Worm (Caenorhabditis elegans) whole organism, L3 larva: ENCODE measurements around the gene T13C2.7.

Experiments used
- R02D3.7 ChIP-seq: fragments of 150-350 bp; optimal IDR thresholded peaks from 2 replicates; lab custom pipeline; 2014; ENCODE audit warnings: missing biosample characterization, missing genetic modification characterization
- aly-2 ChIP-seq: fragments of 150-350 bp; optimal IDR thresholded peaks from 2 replicates; lab custom pipeline; 2014; ENCODE audit warnings: missing biosample characterization, missing genetic modification characterization
- ama-1 ChIP-seq: fragments of 150-350 bp; optimal IDR thresholded peaks from 2 replicates; lab custom pipeline; 2018
- ceh-28 ChIP-seq: fragments of 150-350 bp; optimal IDR thresholded peaks from 2 replicates; lab custom pipeline; 2014; ENCODE audit warnings: missing biosample characterization, missing genetic modification reagents, missing genetic modification characterization
- ceh-82 ChIP-seq: fragments of 150-350 bp; optimal IDR thresholded peaks from 2 replicates; lab custom pipeline; 2014; ENCODE audit warnings: missing biosample characterization, missing genetic modification characterization
- ceh-9 ChIP-seq: sonication (generic microtip); optimal IDR thresholded peaks from 2 replicates; lab custom pipeline; 2018; ENCODE audit warnings: missing biosample characterization, missing genetic modification characterization
- daf-12 ChIP-seq: fragments of 150-350 bp; optimal IDR thresholded peaks from 2 replicates; lab custom pipeline; 2014; ENCODE audit warnings: missing biosample characterization, missing genetic modification reagents, missing genetic modification characterization
- egl-27 ChIP-seq: sonication (generic microtip); optimal IDR thresholded peaks from 4 replicates; lab custom pipeline; 2017; ENCODE audit warnings: missing biosample characterization, missing genetic modification reagents, missing genetic modification characterization
- egl-5 ChIP-seq: fragments of 150-350 bp; optimal IDR thresholded peaks from 2 replicates; lab custom pipeline; 2017; ENCODE audit warnings: missing biosample characterization, missing genetic modification reagents, missing genetic modification characterization, inconsistent platforms
- elt-1 ChIP-seq: fragments of 150-350 bp; optimal IDR thresholded peaks from 2 replicates; lab custom pipeline; 2014; ENCODE audit warnings: missing biosample characterization, missing genetic modification characterization
- elt-2 ChIP-seq: sonication (generic microtip); optimal IDR thresholded peaks from 2 replicates; lab custom pipeline; 2016; ENCODE audit warnings: missing genetic modification reagents, mild to moderate bottlenecking, missing genetic modification characterization, missing compliant biosample characterization
- eor-1 ChIP-seq, 2 experiments: fragments of 150-350 bp; optimal IDR thresholded peaks; 2 replicates each; lab custom pipeline; 2014 to 2018; ENCODE audit warnings: missing biosample characterization in 2 of 2, missing genetic modification characterization in 2 of 2
- fkh-10 ChIP-seq: sonication (generic microtip); optimal IDR thresholded peaks from 2 replicates; lab custom pipeline; 2017; ENCODE audit warnings: missing biosample characterization, missing genetic modification reagents, missing genetic modification characterization
- fkh-2 ChIP-seq: fragments of 150-350 bp; optimal IDR thresholded peaks from 2 replicates; lab custom pipeline; 2014; ENCODE audit warnings: missing biosample characterization, missing genetic modification reagents, missing genetic modification characterization
- fos-1 ChIP-seq: fragments of 150-350 bp; optimal IDR thresholded peaks from 2 replicates; lab custom pipeline; 2014; ENCODE audit warnings: missing biosample characterization, missing genetic modification characterization
- hmg-11 ChIP-seq: sonication (generic microtip); optimal IDR thresholded peaks from 2 replicates; lab custom pipeline; 2016; ENCODE audit warnings: missing genetic modification characterization, missing compliant biosample characterization
- jun-1 ChIP-seq: fragments of 150-350 bp; optimal IDR thresholded peaks from 2 replicates; lab custom pipeline; 2014; ENCODE audit warnings: missing biosample characterization, missing genetic modification reagents, missing genetic modification characterization
- lin-15B ChIP-seq: fragments of 150-350 bp; optimal IDR thresholded peaks from 2 replicates; lab custom pipeline; 2014; ENCODE audit warnings: missing biosample characterization, missing genetic modification characterization
- lin-39 ChIP-seq: fragments of 150-350 bp; optimal IDR thresholded peaks from 2 replicates; lab custom pipeline; 2018; ENCODE audit warnings: missing biosample characterization, missing genetic modification reagents, missing genetic modification characterization
- lsy-12 ChIP-seq: sonication (generic microtip); optimal IDR thresholded peaks from 2 replicates; lab custom pipeline; 2016; ENCODE audit warnings: mild to moderate bottlenecking, missing genetic modification characterization, missing compliant biosample characterization
- mdl-1 ChIP-seq: fragments of 150-350 bp; optimal IDR thresholded peaks from 2 replicates; lab custom pipeline; 2014; ENCODE audit warnings: missing biosample characterization, missing genetic modification characterization
- nfya-1 ChIP-seq: sonication (generic microtip); optimal IDR thresholded peaks from 2 replicates; lab custom pipeline; 2017; ENCODE audit warnings: missing genetic modification characterization, mild to moderate bottlenecking, missing compliant biosample characterization, antibody characterized with exemption, moderate library complexity; ENCODE audit not compliant: insufficient read depth
- nhr-11 ChIP-seq: fragments of 150-350 bp; optimal IDR thresholded peaks from 2 replicates; lab custom pipeline; 2014; ENCODE audit warnings: missing biosample characterization, missing genetic modification characterization
- nhr-12 ChIP-seq: fragments of 150-350 bp; optimal IDR thresholded peaks from 2 replicates; lab custom pipeline; 2014; ENCODE audit warnings: missing biosample characterization, missing genetic modification characterization
- nhr-23 ChIP-seq: fragments of 150-350 bp; optimal IDR thresholded peaks from 2 replicates; lab custom pipeline; 2014; ENCODE audit warnings: missing biosample characterization, missing genetic modification reagents, missing genetic modification characterization
- nhr-25 ChIP-seq: sonication (generic microtip); optimal IDR thresholded peaks from 2 replicates; lab custom pipeline; 2017; ENCODE audit warnings: missing biosample characterization, missing genetic modification characterization
- nhr-28 ChIP-seq: fragments of 150-350 bp; optimal IDR thresholded peaks from 2 replicates; lab custom pipeline; 2014; ENCODE audit warnings: missing biosample characterization, missing genetic modification characterization
- nhr-76 ChIP-seq: fragments of 150-350 bp; sonication (generic microtip); optimal IDR thresholded peaks from 5 replicates; lab custom pipeline; 2014; ENCODE audit warnings: missing biosample characterization, missing genetic modification characterization
- nhr-77 ChIP-seq: fragments of 150-350 bp; optimal IDR thresholded peaks from 2 replicates; lab custom pipeline; 2014; ENCODE audit warnings: missing biosample characterization, missing genetic modification characterization
- pha-4 ChIP-seq: fragments of 150-350 bp; optimal IDR thresholded peaks from 2 replicates; lab custom pipeline; 2014; ENCODE audit warnings: missing biosample characterization, missing genetic modification reagents, missing genetic modification characterization
- pqm-1 ChIP-seq: fragments of 150-350 bp; optimal IDR thresholded peaks from 2 replicates; lab custom pipeline; 2017; ENCODE audit warnings: missing biosample characterization, missing genetic modification characterization, inconsistent platforms
- sea-2 ChIP-seq: fragments of 150-350 bp; sonication (generic microtip); optimal IDR thresholded peaks from 4 replicates; lab custom pipeline; 2014; ENCODE audit warnings: missing biosample characterization, missing genetic modification reagents, missing genetic modification characterization
- skn-1 ChIP-seq: fragments of 150-350 bp; optimal IDR thresholded peaks from 2 replicates; lab custom pipeline; 2014; ENCODE audit warnings: missing biosample characterization, missing genetic modification characterization
- snpc-4 ChIP-seq: fragments of 150-350 bp; optimal IDR thresholded peaks from 2 replicates; lab custom pipeline; 2014; ENCODE audit warnings: missing biosample characterization, missing genetic modification characterization
- unc-39 ChIP-seq: sonication (generic microtip); optimal IDR thresholded peaks from 4 replicates; lab custom pipeline; 2017; ENCODE audit warnings: missing biosample characterization, missing genetic modification characterization
- unc-62 ChIP-seq: fragments of 150-350 bp; sonication (generic microtip); optimal IDR thresholded peaks from 4 replicates; lab custom pipeline; 2014; ENCODE audit warnings: missing biosample characterization, missing genetic modification reagents, missing genetic modification characterization
- ztf-4 ChIP-seq: fragments of 150-350 bp; optimal IDR thresholded peaks from 2 replicates; lab custom pipeline; 2014; ENCODE audit warnings: missing biosample characterization, missing genetic modification characterization

T13C2.7 gene

DNA sequence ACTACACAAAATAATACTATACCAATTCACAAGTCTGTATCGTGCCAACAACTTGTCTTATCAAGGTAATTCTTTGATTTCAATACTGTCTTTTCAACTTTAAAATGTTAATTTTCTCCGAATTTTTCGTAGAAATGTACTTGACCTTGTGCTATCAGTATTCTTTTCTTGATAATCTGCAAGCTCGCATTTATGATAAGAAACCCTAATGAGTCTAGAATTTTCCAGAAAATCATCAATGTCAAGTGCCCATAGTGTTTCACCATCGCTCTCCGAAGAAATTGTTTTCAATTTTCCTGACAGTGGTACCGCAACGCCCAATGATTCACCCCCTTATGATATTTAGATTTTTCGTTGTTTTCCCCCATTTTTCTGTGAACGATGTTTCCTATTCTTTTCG lies 2.0 kb downstream of the T13C2.7 start:
- TF ChIP-seq nfya-1 (tag; lab: Kevin White, UChicago) (no peak), pqm-1 (tag; lab: Kevin White, UChicago) (peak; percentile 30), nhr-76 (tag; lab: Kevin White, UChicago) (no peak), elt-2 (tag; lab: Kevin White, UChicago) (peak; percentile 66), jun-1 (tag; lab: Kevin White, UChicago) (no peak)

- TF ChIP-seq fkh-2 (tag; lab: Kevin White, UChicago) (no peak), ama-1 (no peak), nfya-1 (tag; lab: Kevin White, UChicago) (no peak), nhr-28 (tag; lab: Kevin White, UChicago) (no peak), unc-39 (tag; lab: Kevin White, UChicago) (no peak), snpc-4 (tag; lab: Kevin White, UChicago) (no peak), elt-1 (tag; lab: Kevin White, UChicago) (no peak), nhr-76 (tag; lab: Kevin White, UChicago) (no peak)
Observed at ce11 chrII:6781983-6782382, 2.8 kb downstream of the T13C2.7 start.

DNA sequence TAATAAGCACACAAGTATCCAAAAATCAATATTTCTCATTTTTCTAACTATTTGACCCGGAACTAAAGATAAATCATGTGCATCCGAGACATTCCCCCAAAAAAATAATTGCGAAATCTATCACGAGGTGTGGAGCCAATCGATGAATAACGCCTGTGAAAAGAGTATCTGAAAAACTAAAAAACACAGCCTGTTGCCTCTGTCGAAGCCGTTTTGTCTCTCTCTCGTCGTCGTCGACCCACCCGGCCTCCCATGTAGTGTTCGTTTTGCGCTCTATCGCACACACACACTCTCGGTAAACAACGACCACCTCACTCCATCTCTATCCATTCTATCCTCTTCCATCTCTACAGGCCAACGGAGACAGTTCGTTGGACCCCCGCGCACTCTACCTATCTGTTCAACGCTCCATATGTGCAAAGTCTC lies 3.5 kb downstream of the T13C2.7 start:
- TF ChIP-seq unc-39 (tag; lab: Kevin White, UChicago): no peak
- no peak for TF ChIP-seq ceh-9 (tag; lab: Kevin White, UChicago)
- no peak for TF ChIP-seq skn-1
- TF ChIP-seq lin-15B (tag; lab: Kevin White, UChicago): peak; percentile 77
- no peak for TF ChIP-seq egl-27 (tag; lab: Kevin White, UChicago)
- peak; percentile 48 for TF ChIP-seq snpc-4 (tag; lab: Kevin White, UChicago)
- no peak for TF ChIP-seq ceh-82 (tag; lab: Kevin White, UChicago)
- TF ChIP-seq nhr-12 (tag; lab: Kevin White, UChicago): no peak
- no peak for TF ChIP-seq R02D3.7 (tag; lab: Kevin White, UChicago)
- TF ChIP-seq egl-5 (tag; lab: Kevin White, UChicago): peak; percentile 26
- peak; percentile 26 for TF ChIP-seq nhr-11
- peak; percentile 27 for TF ChIP-seq elt-2 (tag; lab: Kevin White, UChicago)
- peak; percentile 0 for TF ChIP-seq fkh-10 (GFP tag; lab: Kevin White, UChicago)
- peak; percentile 57 for TF ChIP-seq lin-39
- TF ChIP-seq ceh-28: peak; percentile 83
- TF ChIP-seq aly-2 (tag; lab: Kevin White, UChicago): no peak
- no peak for TF ChIP-seq eor-1 (tag; optimal IDR thresholded peaks at IDR 0.05; lab: Kevin White, UChicago)
- TF ChIP-seq nhr-77: no peak
- TF ChIP-seq jun-1 (tag; lab: Kevin White, UChicago): peak; percentile 11
- TF ChIP-seq sea-2 (GFP tag; lab: Kevin White, UChicago): no peak
- no peak for TF ChIP-seq ztf-4 (tag; lab: Kevin White, UChicago)
- TF ChIP-seq nfya-1 (tag; lab: Kevin White, UChicago): peak; percentile 81
- TF ChIP-seq nhr-23 (tag; lab: Kevin White, UChicago): peak; percentile 19
- TF ChIP-seq pha-4 (tag; lab: Kevin White, UChicago): peak; percentile 77
- TF ChIP-seq nhr-25 (tag; lab: Kevin White, UChicago): peak; percentile 62

DNA sequence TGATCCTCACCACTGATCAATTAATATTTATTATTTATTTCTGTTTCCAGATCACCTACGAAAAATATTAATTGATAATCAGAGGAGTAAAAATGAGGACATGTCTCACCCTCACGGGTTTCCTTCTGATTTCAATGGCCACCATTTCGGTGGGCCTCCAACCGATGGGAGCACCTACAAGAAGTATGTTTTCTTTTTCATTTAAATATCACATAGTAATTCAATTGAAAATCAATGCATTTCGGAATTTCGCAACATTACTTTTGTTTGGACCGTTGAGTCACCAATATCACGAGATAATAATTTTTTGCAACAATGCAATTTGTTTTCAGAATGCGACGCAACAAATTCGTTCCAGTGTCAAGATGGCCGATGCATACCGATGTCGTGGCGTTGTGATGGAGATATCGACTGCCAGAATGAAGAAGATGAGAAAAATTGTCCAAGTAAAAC lies 4.2 kb downstream of the T13C2.7 start, which contains the start of gene gldi-2:
gldi-2 (plus strand) TSS at position 51 of the 453 bp plus-strand sequence.
- no peak for TF ChIP-seq fkh-2 (tag; lab: Kevin White, UChicago)
- no peak for TF ChIP-seq elt-1 (tag; lab: Kevin White, UChicago)
- TF ChIP-seq elt-2 (tag; lab: Kevin White, UChicago): no peak
- no peak for TF ChIP-seq pqm-1 (tag; lab: Kevin White, UChicago)
- no peak for TF ChIP-seq fos-1 (tag; lab: Kevin White, UChicago)
- TF ChIP-seq unc-62 (GFP tag; lab: Kevin White, UChicago): no peak
- no peak for TF ChIP-seq hmg-11 (tag; lab: Kevin White, UChicago)
- TF ChIP-seq lsy-12: no peak
- TF ChIP-seq nhr-25 (tag; lab: Kevin White, UChicago): no peak
- TF ChIP-seq ztf-4 (tag; lab: Kevin White, UChicago): no peak
- TF ChIP-seq mdl-1 (tag; lab: Kevin White, UChicago): no peak
- TF ChIP-seq skn-1: no peak
- no peak for TF ChIP-seq daf-12
